Fruit fly (Drosophila melanogaster): Measurements from ENCODE around the gene CG11722.

CG11722 gene

DNA sequence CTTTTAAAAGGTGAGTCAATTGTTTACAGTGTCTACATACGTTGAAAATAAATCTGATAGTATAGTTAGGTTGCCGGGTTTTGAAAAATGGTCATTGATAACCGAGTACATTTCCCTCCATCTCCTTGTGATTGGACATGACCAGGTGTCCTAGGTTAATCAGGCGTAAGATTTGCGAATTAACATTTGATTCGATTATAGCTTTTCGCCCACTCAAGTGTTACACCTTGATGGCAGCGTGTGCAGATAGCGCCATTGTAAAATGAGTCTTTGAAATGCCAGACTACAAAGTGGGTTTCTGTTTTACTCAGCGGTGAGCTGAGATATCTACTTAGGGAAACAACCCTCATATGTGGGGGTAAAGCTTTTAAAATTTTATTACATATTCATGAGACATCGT lies 9.7 kb upstream of the CG11722 start:
- no peak for TF ChIP-seq tj (GFP tag; optimal IDR thresholded peaks at IDR 0.05)

DNA sequence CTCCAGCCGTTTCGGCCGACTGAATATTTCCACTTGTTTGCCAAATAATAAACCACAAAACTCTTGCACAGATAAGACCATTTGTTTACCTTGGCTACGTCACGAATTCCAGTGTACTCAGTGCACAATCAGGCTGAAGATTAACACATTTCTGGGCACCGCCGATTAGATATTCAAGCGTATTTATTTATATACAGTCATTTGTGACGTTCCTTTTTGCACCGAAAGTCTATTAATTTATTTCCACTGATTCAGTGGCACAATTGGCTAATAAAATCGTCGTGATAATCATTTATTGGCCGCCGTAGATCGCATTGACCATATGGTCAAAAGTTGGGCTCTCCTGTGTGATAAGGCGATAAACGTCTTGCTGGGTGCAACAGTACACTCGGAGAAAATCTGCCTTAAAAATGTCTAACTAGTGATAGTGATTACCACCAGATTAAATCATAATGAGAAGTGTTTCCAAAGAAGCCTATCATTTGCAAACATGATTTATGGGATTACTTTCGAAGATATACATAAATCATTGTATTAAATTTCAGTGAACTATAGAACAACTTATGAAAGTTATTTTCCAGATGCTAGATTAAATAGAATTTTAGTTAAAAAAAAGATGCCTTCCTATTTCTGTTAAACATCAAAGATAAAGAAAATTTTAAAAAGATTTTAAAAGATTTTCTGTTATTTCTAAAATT lies 9.1 kb upstream of the CG11722 start:
- TF ChIP-seq pad (GFP tag; optimal IDR thresholded peaks at IDR 0.05) (peak; percentile 22), Crg-1 (GFP tag; optimal IDR thresholded peaks at IDR 0.05) (peak; percentile 34), CG14711 (tag; optimal IDR thresholded peaks at IDR 0.05) (peak; percentile 4), bab1 (GFP tag; optimal IDR thresholded peaks at IDR 0.05) (no peak), Hr96 (GFP tag; optimal IDR thresholded peaks at IDR 0.05) (no peak), cnc (optimal IDR thresholded peaks at IDR 0.05) (no peak), CG7101 (tag; optimal IDR thresholded peaks at IDR 0.05) (peak; percentile 11), CG12768 (GFP tag; optimal IDR thresholded peaks at IDR 0.05) (peak; percentile 71), CG1620 (GFP tag; optimal IDR thresholded peaks at IDR 0.05) (no peak), CG11617 (GFP tag; optimal IDR thresholded peaks at IDR 0.05) (no peak), CG33017 (tag; optimal IDR thresholded peaks at IDR 0.05) (peak; percentile 70), Mnt (GFP tag; optimal IDR thresholded peaks at IDR 0.05) (peak; percentile 53), CG5204 (GFP tag; optimal IDR thresholded peaks at IDR 0.05) (peak; percentile 2), cic (GFP tag; optimal IDR thresholded peaks at IDR 0.05) (peak; percentile 92), toe (GFP tag; optimal IDR thresholded peaks at IDR 0.05) (no peak), Clk (GFP tag; optimal IDR thresholded peaks at IDR 0.05) (no peak), kay (GFP tag; ENCODE audit: borderline replicate concordance) (no peak), CG7045 (GFP tag; optimal IDR thresholded peaks at IDR 0.05) (peak; percentile 3), tj (GFP tag; optimal IDR thresholded peaks at IDR 0.05) (no peak), ovo (GFP tag; optimal IDR thresholded peaks at IDR 0.05) (peak; percentile 58)

DNA sequence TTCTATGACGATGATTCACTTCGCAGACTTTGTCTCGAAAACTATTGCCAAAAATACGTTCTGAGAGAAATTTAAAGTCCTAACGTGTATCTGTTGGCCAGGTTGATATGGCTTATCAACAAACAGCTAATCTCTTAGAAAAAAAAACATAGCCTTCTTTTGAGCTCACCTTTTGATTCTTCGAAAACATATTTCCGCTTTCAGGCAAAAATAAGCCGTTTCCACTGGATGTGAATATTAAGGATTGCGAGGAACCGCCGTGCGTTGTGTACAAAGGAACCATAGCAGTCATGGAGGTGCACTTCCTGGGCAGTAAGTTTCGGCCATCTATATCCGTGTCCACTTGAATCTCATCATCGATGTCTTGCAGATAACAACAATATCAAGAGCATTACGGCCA lies 8.2 kb upstream of the CG11722 start:
- TF ChIP-seq kay (GFP tag; ENCODE audit: borderline replicate concordance) = no peak

DNA sequence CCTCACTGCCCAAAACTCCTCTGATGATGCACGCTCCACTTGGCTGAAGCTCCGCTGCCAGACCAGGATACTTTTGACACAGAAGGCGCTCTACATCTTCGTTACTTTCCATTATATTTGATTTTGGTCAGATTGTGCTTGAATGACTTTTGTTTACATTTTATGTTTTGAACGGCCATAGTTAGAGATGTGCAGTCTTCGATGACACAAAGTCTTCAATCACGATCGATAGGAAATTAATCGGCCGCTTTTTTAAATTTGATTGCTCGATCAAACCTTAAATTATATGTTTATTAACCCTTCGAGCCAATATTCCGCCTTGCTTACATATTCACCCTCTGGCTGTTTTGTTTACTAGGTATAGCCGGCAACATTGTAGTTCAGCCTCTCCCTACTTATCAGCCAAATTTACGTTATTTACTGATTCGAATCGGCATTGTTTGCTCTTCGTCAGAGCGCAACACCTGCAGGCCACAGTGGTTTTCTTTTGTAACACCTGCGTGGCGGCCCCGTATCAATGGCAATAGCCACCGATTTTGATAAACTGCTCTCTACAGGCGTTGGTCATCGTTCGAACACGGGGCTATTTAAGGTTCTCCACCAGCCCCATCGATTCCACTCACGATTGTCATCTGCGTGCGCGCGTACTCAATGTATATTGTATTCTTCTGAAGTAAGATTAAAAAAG lies 7.5 kb upstream of the CG11722 start, which contains the start of the genes Fancl and Npc2e:
TSS of gene Fancl (minus strand) at position 175 of the 688 bp plus-strand sequence.
TSS of gene Npc2e (plus strand) at position 638 of the 688 bp plus-strand sequence.
- no peak for TF ChIP-seq CG11617 (GFP tag; optimal IDR thresholded peaks at IDR 0.05)
- no peak for TF ChIP-seq cic (GFP tag; optimal IDR thresholded peaks at IDR 0.05)
- TF ChIP-seq CG14711 (tag; optimal IDR thresholded peaks at IDR 0.05) = no peak
- TF ChIP-seq CG7101 (tag; optimal IDR thresholded peaks at IDR 0.05) = no peak
- TF ChIP-seq tj (GFP tag; optimal IDR thresholded peaks at IDR 0.05) = no peak
- no peak for TF ChIP-seq CG12768 (GFP tag; optimal IDR thresholded peaks at IDR 0.05)
- TF ChIP-seq bab1 (GFP tag; optimal IDR thresholded peaks at IDR 0.05) = no peak
- TF ChIP-seq pad (GFP tag; optimal IDR thresholded peaks at IDR 0.05) = no peak
- TF ChIP-seq CG33017 (tag; optimal IDR thresholded peaks at IDR 0.05) = no peak
- no peak for TF ChIP-seq CG7045 (GFP tag; optimal IDR thresholded peaks at IDR 0.05)
- no peak for TF ChIP-seq cnc (optimal IDR thresholded peaks at IDR 0.05)
- no peak for TF ChIP-seq Crg-1 (GFP tag; optimal IDR thresholded peaks at IDR 0.05)

DNA sequence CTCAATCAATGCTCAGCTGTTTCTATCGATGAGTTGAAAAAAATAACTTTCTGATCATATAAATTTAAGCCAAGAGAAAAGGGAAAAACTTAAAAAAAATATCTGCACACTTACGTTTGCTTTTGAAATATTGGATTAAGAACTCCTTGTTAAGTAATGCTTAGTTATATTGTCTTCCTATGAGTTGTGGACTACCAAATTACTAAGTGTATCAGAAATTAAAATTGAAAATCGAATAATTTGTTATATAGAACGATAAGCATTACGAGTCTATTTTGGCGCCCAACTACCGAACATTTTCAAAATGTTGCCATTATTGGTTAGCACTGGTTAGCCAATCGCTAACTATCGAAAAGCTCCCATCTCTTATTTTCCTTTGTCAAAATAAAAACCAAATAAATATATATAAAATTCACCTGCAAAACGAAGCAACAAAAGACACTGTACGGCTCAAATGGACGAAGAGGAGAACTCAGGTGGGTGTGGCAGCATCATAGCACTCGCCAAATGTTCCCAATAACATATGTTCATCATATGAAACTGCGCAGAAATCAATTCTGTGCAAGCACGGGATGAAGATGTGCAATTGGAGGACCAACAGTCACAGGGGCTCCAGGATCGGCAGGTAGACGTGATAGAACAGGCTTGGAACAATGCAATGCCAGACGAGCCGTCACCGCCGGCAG lies 3.6 kb upstream of the CG11722 start, which contains the start of gene ohgt:
TSS of gene ohgt (plus strand) at position 358 of the 686 bp plus-strand sequence.
- TF ChIP-seq CG11617 (GFP tag; optimal IDR thresholded peaks at IDR 0.05) = peak; percentile 20
- TF ChIP-seq cnc (optimal IDR thresholded peaks at IDR 0.05) = no peak
- TF ChIP-seq CG7045 (GFP tag; optimal IDR thresholded peaks at IDR 0.05) = no peak
- TF ChIP-seq Mnt (GFP tag; optimal IDR thresholded peaks at IDR 0.05) = peak; percentile 23
- peak; percentile 45 for TF ChIP-seq CG1620 (GFP tag; optimal IDR thresholded peaks at IDR 0.05)
- peak; percentile 10 for TF ChIP-seq CG12768 (GFP tag; optimal IDR thresholded peaks at IDR 0.05)
- no peak for TF ChIP-seq tj (GFP tag; optimal IDR thresholded peaks at IDR 0.05)
- TF ChIP-seq ovo (GFP tag; optimal IDR thresholded peaks at IDR 0.05) = peak; percentile 7
- no peak for TF ChIP-seq Hr96 (GFP tag; optimal IDR thresholded peaks at IDR 0.05)
- no peak for TF ChIP-seq CG5204 (GFP tag; optimal IDR thresholded peaks at IDR 0.05)
- no peak for TF ChIP-seq pad (GFP tag; optimal IDR thresholded peaks at IDR 0.05)
- TF ChIP-seq Clk (GFP tag; optimal IDR thresholded peaks at IDR 0.05) = no peak
- no peak for TF ChIP-seq cic (GFP tag; optimal IDR thresholded peaks at IDR 0.05)
- no peak for TF ChIP-seq kay (GFP tag; ENCODE audit: borderline replicate concordance)
- TF ChIP-seq bab1 (GFP tag; optimal IDR thresholded peaks at IDR 0.05) = peak; percentile 28
- no peak for TF ChIP-seq CG14711 (tag; optimal IDR thresholded peaks at IDR 0.05)
- peak; percentile 35 for TF ChIP-seq Crg-1 (GFP tag; optimal IDR thresholded peaks at IDR 0.05)
- no peak for TF ChIP-seq CG7101 (tag; optimal IDR thresholded peaks at IDR 0.05)
- no peak for TF ChIP-seq CG33017 (tag; optimal IDR thresholded peaks at IDR 0.05)
- TF ChIP-seq toe (GFP tag; optimal IDR thresholded peaks at IDR 0.05) = no peak

DNA sequence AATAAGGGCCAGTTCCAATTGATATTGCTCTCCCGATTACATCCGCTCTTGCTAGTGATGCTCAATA lies 3.3 kb upstream of the CG11722 start, which contains the start of gene CG12811:
TSS of gene CG12811 (minus strand) at position 23 of the 67 bp plus-strand sequence.
- TF ChIP-seq tj (GFP tag; optimal IDR thresholded peaks at IDR 0.05) = no peak
- TF ChIP-seq Crg-1 (GFP tag; optimal IDR thresholded peaks at IDR 0.05) = no peak
- no peak for TF ChIP-seq CG14711 (tag; optimal IDR thresholded peaks at IDR 0.05)
- no peak for TF ChIP-seq CG5204 (GFP tag; optimal IDR thresholded peaks at IDR 0.05)
- TF ChIP-seq cnc (optimal IDR thresholded peaks at IDR 0.05) = no peak
- no peak for TF ChIP-seq Hr96 (GFP tag; optimal IDR thresholded peaks at IDR 0.05)
- TF ChIP-seq CG11617 (GFP tag; optimal IDR thresholded peaks at IDR 0.05) = no peak
- no peak for TF ChIP-seq pad (GFP tag; optimal IDR thresholded peaks at IDR 0.05)
- TF ChIP-seq ovo (GFP tag; optimal IDR thresholded peaks at IDR 0.05) = no peak
